Fruit fly (Drosophila melanogaster) whole organism, adult: ENCODE results near the gene Pmi.

ENCODE experiments used
- CG11617 ChIP-seq: fragments of 200-800 bp; sonication (Bioruptor generic); optimal IDR thresholded peaks from 2 replicates; lab custom pipeline; 2017; ENCODE audit warnings: mild to moderate bottlenecking, missing biosample characterization, missing genetic modification reagents, missing genetic modification characterization
- CG12768 ChIP-seq: fragments of 200-800 bp; sonication (Bioruptor generic); optimal IDR thresholded peaks from 2 replicates; lab custom pipeline; 2017; ENCODE audit warnings: missing biosample characterization, missing genetic modification characterization, mild to moderate bottlenecking, moderate library complexity, missing genetic modification reagents
- CG14711 ChIP-seq: fragments of 200-800 bp; sonication (Bioruptor generic); optimal IDR thresholded peaks from 2 replicates; lab custom pipeline; 2018; ENCODE audit warnings: missing biosample characterization, mild to moderate bottlenecking, missing genetic modification characterization, moderate library complexity
- CG1620 ChIP-seq: fragments of 200-800 bp; sonication (Bioruptor generic); optimal IDR thresholded peaks from 2 replicates; lab custom pipeline; 2016; ENCODE audit warnings: missing biosample characterization, missing genetic modification characterization
- CG33017 ChIP-seq: fragments of 200-800 bp; sonication (Bioruptor generic); optimal IDR thresholded peaks from 2 replicates; lab custom pipeline; 2018; ENCODE audit warnings: missing biosample characterization, mild to moderate bottlenecking, missing genetic modification characterization, moderate library complexity
- CG5204 ChIP-seq: fragments of 200-800 bp; sonication (Bioruptor generic); optimal IDR thresholded peaks from 2 replicates; lab custom pipeline; 2016; ENCODE audit warnings: missing biosample characterization, missing genetic modification characterization
- CG7045 ChIP-seq: fragments of 200-800 bp; sonication (Bioruptor generic); optimal IDR thresholded peaks from 2 replicates; lab custom pipeline; 2017; ENCODE audit warnings: missing biosample characterization, mild to moderate bottlenecking, missing genetic modification characterization
- CG7101 ChIP-seq: fragments of 200-800 bp; sonication (Bioruptor generic); optimal IDR thresholded peaks from 2 replicates; lab custom pipeline; 2018; ENCODE audit warnings: missing biosample characterization, mild to moderate bottlenecking, missing genetic modification characterization, moderate library complexity
- Clk ChIP-seq: fragments of 200-800 bp; sonication (Bioruptor generic); optimal IDR thresholded peaks from 2 replicates; lab custom pipeline; 2017; ENCODE audit warnings: missing biosample characterization, missing genetic modification characterization
- Crg-1 ChIP-seq: fragments of 200-800 bp; sonication (Bioruptor generic); optimal IDR thresholded peaks from 2 replicates; lab custom pipeline; 2016; ENCODE audit warnings: missing biosample characterization, missing genetic modification characterization
- Hr96 ChIP-seq: fragments of 200-800 bp; sonication (Bioruptor generic); optimal IDR thresholded peaks from 2 replicates; lab custom pipeline; 2016; ENCODE audit warnings: missing biosample characterization, missing genetic modification characterization
- Mnt ChIP-seq: fragments of 200-800 bp; sonication (Bioruptor generic); optimal IDR thresholded peaks from 2 replicates; lab custom pipeline; 2016; ENCODE audit warnings: missing biosample characterization, mild to moderate bottlenecking, missing genetic modification characterization
- bab1 ChIP-seq: fragments of 200-800 bp; sonication (Bioruptor generic); optimal IDR thresholded peaks from 3 replicates; lab custom pipeline; 2019; ENCODE audit warnings: missing biosample characterization, mild to moderate bottlenecking, missing genetic modification characterization, moderate library complexity
- cic ChIP-seq: fragments of 200-800 bp; sonication (Bioruptor generic); optimal IDR thresholded peaks from 2 replicates; lab custom pipeline; 2017; ENCODE audit warnings: missing biosample characterization, mild to moderate bottlenecking, missing genetic modification characterization, moderate library complexity
- cnc ChIP-seq, 2 experiments: fragments of >200 bp; optimal IDR thresholded peaks; 2 replicates each; lab custom pipeline; 2017
- kay ChIP-seq: fragments of 200-800 bp; sonication (Bioruptor generic); peaks from one replicate; lab custom pipeline; 2016; ENCODE audit warnings: missing biosample characterization, missing genetic modification characterization, borderline replicate concordance
- ovo ChIP-seq: fragments of 200-800 bp; sonication (Bioruptor generic); optimal IDR thresholded peaks from 2 replicates; lab custom pipeline; 2016; ENCODE audit warnings: missing biosample characterization, missing genetic modification characterization
- pad ChIP-seq: fragments of 200-800 bp; sonication (Bioruptor generic); optimal IDR thresholded peaks from 3 replicates; lab custom pipeline; 2017; ENCODE audit warnings: missing biosample characterization, missing genetic modification characterization, mild to moderate bottlenecking, moderate library complexity, missing genetic modification reagents
- tj ChIP-seq: fragments of 200-800 bp; sonication (Bioruptor generic); optimal IDR thresholded peaks from 3 replicates; lab custom pipeline; 2017; ENCODE audit warnings: missing biosample characterization, mild to moderate bottlenecking, missing genetic modification characterization, moderate library complexity
- toe ChIP-seq: fragments of 200-800 bp; sonication (Bioruptor generic); optimal IDR thresholded peaks from 2 replicates; lab custom pipeline; 2016; ENCODE audit warnings: missing biosample characterization, missing genetic modification characterization

Gene Pmi

dm6 chr3L:5779476-5780401 lies at the start of gene Pmi, which contains the start of the genes Myt1 and PGRP-LD:
Pmi (plus strand) TSS chr3L:5780051.
Myt1 (minus strand) TSS chr3L:5779591.
PGRP-LD (plus strand) TSS chr3L:5780051.
- TF ChIP-seq CG12768 (GFP tag; lab: Kevin White, UChicago) (no peak), pad (GFP tag; lab: Kevin White, UChicago) (no peak), tj (GFP tag; lab: Kevin White, UChicago) (no peak), bab1 (GFP tag; lab: Kevin White, UChicago) (no peak), kay (GFP tag; lab: Kevin White, UChicago) (no peak), Crg-1 (GFP tag; lab: Kevin White, UChicago) (no peak), cnc (optimal IDR thresholded peaks at IDR 0.05; lab: Kevin White, UChicago) (no peak), cic (GFP tag; lab: Kevin White, UChicago) (no peak), CG5204 (GFP tag; lab: Kevin White, UChicago) (no peak), Clk (GFP tag; lab: Kevin White, UChicago) (no peak), CG7101 (tag; lab: Kevin White, UChicago) (no peak), CG14711 (tag; lab: Kevin White, UChicago) (no peak), CG11617 (GFP tag; lab: Kevin White, UChicago) (no peak), CG7045 (GFP tag; lab: Kevin White, UChicago) (no peak), toe (GFP tag; lab: Kevin White, UChicago) (no peak), CG33017 (tag; lab: Kevin White, UChicago) (no peak), Hr96 (GFP tag; lab: Kevin White, UChicago) (no peak)

- no peak for TF ChIP-seq CG12768 (GFP tag; lab: Kevin White, UChicago)
- TF ChIP-seq CG11617 (GFP tag; lab: Kevin White, UChicago) = no peak
- TF ChIP-seq Clk (GFP tag; lab: Kevin White, UChicago) = no peak
- no peak for TF ChIP-seq ovo (GFP tag; lab: Kevin White, UChicago)
- no peak for TF ChIP-seq CG7101 (tag; lab: Kevin White, UChicago)
- no peak for TF ChIP-seq CG1620 (GFP tag; lab: Kevin White, UChicago)
- no peak for TF ChIP-seq CG5204 (GFP tag; lab: Kevin White, UChicago)
- no peak for TF ChIP-seq pad (GFP tag; lab: Kevin White, UChicago)
- TF ChIP-seq tj (GFP tag; lab: Kevin White, UChicago) = no peak
These were observed 48.2 kb upstream of the Pmi start for dm6 chr3L:5731639-5732038.

dm6 chr3L:5749616-5750336 lies 30.1 kb upstream of the Pmi start:
- TF ChIP-seq CG1620 (GFP tag; lab: Kevin White, UChicago) = peak; percentile 9
- TF ChIP-seq cnc (optimal IDR thresholded peaks at IDR 0.05; lab: Kevin White, UChicago) = no peak
- peak; percentile 11 for TF ChIP-seq Mnt (GFP tag; lab: Kevin White, UChicago)
- TF ChIP-seq ovo (GFP tag; lab: Kevin White, UChicago) = peak; percentile 51
- no peak for TF ChIP-seq Hr96 (GFP tag; lab: Kevin White, UChicago)
- peak; percentile 13 for TF ChIP-seq cic (GFP tag; lab: Kevin White, UChicago)
- peak; percentile 62 for TF ChIP-seq Clk (GFP tag; lab: Kevin White, UChicago)
- no peak for TF ChIP-seq toe (GFP tag; lab: Kevin White, UChicago)
- TF ChIP-seq kay (GFP tag; lab: Kevin White, UChicago) = peak; percentile 91
- peak; percentile 60 for TF ChIP-seq bab1 (GFP tag; lab: Kevin White, UChicago)
- no peak for TF ChIP-seq CG7101 (tag; lab: Kevin White, UChicago)

dm6 chr3L:5751417-5751739 lies 28.5 kb upstream of the Pmi start:
- TF ChIP-seq Clk (GFP tag; lab: Kevin White, UChicago) (peak; percentile 88), kay (GFP tag; lab: Kevin White, UChicago) (no peak)

dm6 chr3L:5751740-5752579 lies 27.9 kb upstream of the Pmi start, which contains the start of gene DnaJ-1:
DnaJ-1 (minus strand) TSS chr3L:5752189.
- peak; percentile 73 for TF ChIP-seq Mnt (GFP tag; lab: Kevin White, UChicago)
- TF ChIP-seq pad (GFP tag; lab: Kevin White, UChicago) = no peak
- peak; percentile 45 for TF ChIP-seq CG33017 (tag; lab: Kevin White, UChicago)
- TF ChIP-seq Clk (GFP tag; lab: Kevin White, UChicago) = no peak
- peak; percentile 60 for TF ChIP-seq tj (GFP tag; lab: Kevin White, UChicago)
- TF ChIP-seq Crg-1 (GFP tag; lab: Kevin White, UChicago) = peak; percentile 62
- TF ChIP-seq CG12768 (GFP tag; lab: Kevin White, UChicago) = peak; percentile 65
- TF ChIP-seq CG1620 (GFP tag; lab: Kevin White, UChicago) = peak; percentile 28
- TF ChIP-seq CG5204 (GFP tag; lab: Kevin White, UChicago) = peak; percentile 67
- TF ChIP-seq cnc (optimal IDR thresholded peaks at IDR 0.05; lab: Kevin White, UChicago) = no peak
- peak; percentile 98 for TF ChIP-seq CG14711 (tag; lab: Kevin White, UChicago)
- TF ChIP-seq toe (GFP tag; lab: Kevin White, UChicago) = peak; percentile 58
- TF ChIP-seq cic (GFP tag; lab: Kevin White, UChicago) = peak; percentile 82
- peak; percentile 84 for TF ChIP-seq bab1 (GFP tag; lab: Kevin White, UChicago)
- peak; percentile 68 for TF ChIP-seq CG11617 (GFP tag; lab: Kevin White, UChicago)
- TF ChIP-seq CG7101 (tag; lab: Kevin White, UChicago) = peak; percentile 56
- TF ChIP-seq ovo (GFP tag; lab: Kevin White, UChicago) = peak; percentile 57
- TF ChIP-seq Hr96 (GFP tag; lab: Kevin White, UChicago) = peak; percentile 47
- TF ChIP-seq kay (GFP tag; lab: Kevin White, UChicago) = peak; percentile 90
- TF ChIP-seq CG7045 (GFP tag; lab: Kevin White, UChicago) = peak; percentile 32
